Fruit fly (Drosophila melanogaster) whole organism, embryonic: ENCODE measurements around the gene ZnT86D.

ENCODE experiments used
- CG10321 ChIP-seq: fragments of 200-800 bp; sonication (Bioruptor generic); IDR thresholded peaks from 2 replicates; pipeline ENCODE4 v1.3.6; 2022; ENCODE audit warnings: missing biosample characterization, missing genetic modification characterization
- CG10979 ChIP-seq: fragments of 200-800 bp; sonication (Bioruptor generic); optimal IDR thresholded peaks from 2 replicates; lab custom pipeline; 2018; ENCODE audit warnings: missing biosample characterization, mild to moderate bottlenecking, missing genetic modification characterization, moderate library complexity
- CG14710 ChIP-seq: fragments of 200-800 bp; sonication (Bioruptor generic); optimal IDR thresholded peaks from 3 replicates; lab custom pipeline; 2019; ENCODE audit warnings: missing biosample characterization, mild to moderate bottlenecking, missing genetic modification characterization, moderate library complexity
- CG15514 ChIP-seq: fragments of 200-800 bp; sonication (Bioruptor generic); optimal IDR thresholded peaks from 3 replicates; lab custom pipeline; 2017; ENCODE audit warnings: missing biosample characterization, missing genetic modification characterization, mild to moderate bottlenecking, moderate library complexity, missing genetic modification reagents
- CG17361 ChIP-seq: fragments of 200-800 bp; sonication (Bioruptor generic); IDR thresholded peaks from 3 replicates; pipeline ENCODE4 v1.3.6; 2022; ENCODE audit warnings: missing biosample characterization, missing genetic modification characterization
- CG17568 ChIP-seq: fragments of 200-800 bp; sonication (Bioruptor generic); optimal IDR thresholded peaks from 2 replicates; lab custom pipeline; 2018; ENCODE audit warnings: missing biosample characterization, mild to moderate bottlenecking, missing genetic modification characterization, moderate library complexity
- CG17829 ChIP-seq: fragments of 200-800 bp; optimal IDR thresholded peaks from 2 replicates; lab custom pipeline; 2019; ENCODE audit warnings: missing biosample characterization, mild to moderate bottlenecking, missing genetic modification characterization, moderate library complexity
- CG2202 ChIP-seq: fragments of 200-800 bp; sonication (Bioruptor generic); optimal IDR thresholded peaks from 2 replicates; lab custom pipeline; 2018; ENCODE audit warnings: missing biosample characterization, mild to moderate bottlenecking, missing genetic modification characterization
- CG2678 ChIP-seq: fragments of 200-800 bp; sonication (Bioruptor generic); optimal IDR thresholded peaks from 3 replicates; lab custom pipeline; 2019; ENCODE audit warnings: missing biosample characterization, mild to moderate bottlenecking, missing genetic modification characterization, moderate library complexity
- CG34376 ChIP-seq: fragments of 200-800 bp; sonication (Bioruptor generic); optimal IDR thresholded peaks from 2 replicates; lab custom pipeline; 2018; ENCODE audit warnings: missing biosample characterization, mild to moderate bottlenecking, missing genetic modification characterization
- CG3995 ChIP-seq: fragments of 200-800 bp; sonication (Bioruptor generic); optimal IDR thresholded peaks from 3 replicates; lab custom pipeline; 2016; ENCODE audit warnings: missing biosample characterization, missing genetic modification characterization
- CG4820 ChIP-seq: fragments of 200-800 bp; sonication (Bioruptor generic); optimal IDR thresholded peaks from 3 replicates; lab custom pipeline; 2016; ENCODE audit warnings: missing biosample characterization, missing genetic modification characterization
- CG7271 ChIP-seq: fragments of 200-800 bp; sonication (Bioruptor generic); optimal IDR thresholded peaks from 2 replicates; lab custom pipeline; 2018; ENCODE audit warnings: missing biosample characterization, mild to moderate bottlenecking, missing genetic modification characterization, moderate library complexity
- CG8924 ChIP-seq: fragments of 200-800 bp; optimal IDR thresholded peaks from 3 replicates; lab custom pipeline; 2019; ENCODE audit warnings: missing biosample characterization, mild to moderate bottlenecking, missing genetic modification characterization, moderate library complexity
- CG8944 ChIP-seq: fragments of 200-800 bp; sonication (Bioruptor generic); optimal IDR thresholded peaks from 3 replicates; lab custom pipeline; 2016; ENCODE audit warnings: missing biosample characterization, missing genetic modification characterization
- CG9817 ChIP-seq: fragments of 200-800 bp; sonication (Bioruptor generic); optimal IDR thresholded peaks from 2 replicates; lab custom pipeline; 2018; ENCODE audit warnings: missing biosample characterization, mild to moderate bottlenecking, missing genetic modification characterization, moderate library complexity
- CG9932 ChIP-seq: fragments of 200-800 bp; sonication (Bioruptor generic); IDR thresholded peaks from 2 replicates; pipeline ENCODE4 v1.3.6; 2022; ENCODE audit warnings: missing biosample characterization, missing genetic modification characterization
- Dbx ChIP-seq: fragments of 200-800 bp; sonication (Bioruptor generic); IDR thresholded peaks from 3 replicates; pipeline ENCODE4 v1.3.6; 2022; ENCODE audit warnings: missing biosample characterization, missing genetic modification characterization
- E2f1 ChIP-seq: fragments of 200-800 bp; sonication (Bioruptor generic); IDR thresholded peaks from 2 replicates; pipeline ENCODE4 v1.3.6; 2022; ENCODE audit warnings: missing biosample characterization, missing genetic modification characterization
- Fer1 ChIP-seq: fragments of 200-800 bp; sonication (Bioruptor generic); optimal IDR thresholded peaks from 2 replicates; lab custom pipeline; 2017; ENCODE audit warnings: missing biosample characterization, mild to moderate bottlenecking, missing genetic modification characterization
- Hand ChIP-seq: fragments of 200-800 bp; sonication (Bioruptor generic); optimal IDR thresholded peaks from 2 replicates; lab custom pipeline; 2017; ENCODE audit warnings: mild to moderate bottlenecking, missing biosample characterization, missing genetic modification reagents, missing genetic modification characterization
- HmgZ ChIP-seq: fragments of 200-800 bp; sonication (Bioruptor generic); optimal IDR thresholded peaks from 2 replicates; lab custom pipeline; 2018; ENCODE audit warnings: missing biosample characterization, mild to moderate bottlenecking, missing genetic modification characterization
- Hr3 ChIP-seq: fragments of 200-800 bp; sonication (Bioruptor generic); optimal IDR thresholded peaks from 3 replicates; lab custom pipeline; 2016; ENCODE audit warnings: missing biosample characterization, missing genetic modification characterization
- Lim3 ChIP-seq: fragments of 200-800 bp; sonication (Bioruptor generic); IDR thresholded peaks from 2 replicates; pipeline ENCODE4 v1.3.6; 2022; ENCODE audit warnings: missing biosample characterization, missing genetic modification characterization
- Med ChIP-seq: fragments of 200-800 bp; sonication (Bioruptor generic); peaks from one replicate; lab custom pipeline; 2016; ENCODE audit warnings: missing biosample characterization, missing genetic modification characterization, mild to moderate bottlenecking, inconsistent platforms, moderate library complexity
- Mes4 ChIP-seq: fragments of 200-800 bp; sonication (Bioruptor generic); optimal IDR thresholded peaks from 2 replicates; lab custom pipeline; 2016; ENCODE audit warnings: missing biosample characterization, missing genetic modification characterization
- Nf-YA ChIP-seq: fragments of 200-800 bp; sonication (Bioruptor generic); IDR thresholded peaks from 2 replicates; pipeline ENCODE4 v1.3.6; 2022; ENCODE audit warnings: missing biosample characterization, missing genetic modification characterization
- Oli ChIP-seq: fragments of 200-800 bp; sonication (Bioruptor generic); optimal IDR thresholded peaks from 2 replicates; lab custom pipeline; 2018; ENCODE audit warnings: missing biosample characterization, mild to moderate bottlenecking, missing genetic modification characterization, moderate library complexity
- Sox100B ChIP-seq: fragments of 200-800 bp; sonication (Bioruptor generic); optimal IDR thresholded peaks from 3 replicates; lab custom pipeline; 2018; ENCODE audit warnings: missing biosample characterization, mild to moderate bottlenecking, missing genetic modification characterization
- ap ChIP-seq: fragments of 200-800 bp; sonication (Bioruptor generic); IDR thresholded peaks from 2 replicates; pipeline ENCODE4 v1.3.6; 2022; ENCODE audit warnings: missing biosample characterization, missing genetic modification characterization
- croc ChIP-seq: fragments of 200-800 bp; sonication (Bioruptor generic); conservative IDR thresholded peaks from 3 replicates; pipeline ENCODE4 v1.3.6; 2022; ENCODE audit warnings: missing biosample characterization, missing genetic modification characterization
- dpn ChIP-seq, 2 experiments: fragments of 200-800 bp; sonication (Bioruptor generic); optimal IDR thresholded peaks; 3 replicates each; lab custom pipeline; 2016; ENCODE audit warnings: missing biosample characterization in 2 of 2, missing genetic modification characterization in 2 of 2
- eyg ChIP-seq: fragments of 200-800 bp; sonication (Bioruptor generic); optimal IDR thresholded peaks from 3 replicates; lab custom pipeline; 2016; ENCODE audit warnings: missing biosample characterization, missing genetic modification characterization
- gem ChIP-seq: fragments of 200-800 bp; sonication (Bioruptor generic); optimal IDR thresholded peaks from 2 replicates; lab custom pipeline; 2019; ENCODE audit warnings: missing biosample characterization, mild to moderate bottlenecking, missing genetic modification characterization, moderate library complexity
- ham ChIP-seq: fragments of 200-800 bp; sonication (Bioruptor generic); IDR thresholded peaks from 2 replicates; pipeline ENCODE4 v1.3.6; 2022; ENCODE audit warnings: missing biosample characterization, missing genetic modification characterization
- ind ChIP-seq: fragments of 200-800 bp; sonication (Bioruptor generic); optimal IDR thresholded peaks from 3 replicates; lab custom pipeline; 2016; ENCODE audit warnings: missing biosample characterization, missing genetic modification characterization
- inv ChIP-seq: fragments of 200-800 bp; sonication (Bioruptor generic); IDR thresholded peaks from 2 replicates; pipeline ENCODE4 v1.3.6; 2022; ENCODE audit warnings: missing biosample characterization, missing genetic modification characterization; ENCODE audit not compliant: partially characterized antibody
- jumu ChIP-seq: fragments of 200-800 bp; sonication (Bioruptor generic); optimal IDR thresholded peaks from 3 replicates; lab custom pipeline; 2016; ENCODE audit warnings: missing biosample characterization, missing genetic modification characterization
- kay ChIP-seq: fragments of 200-800 bp; sonication (Bioruptor generic); optimal IDR thresholded peaks from 2 replicates; lab custom pipeline; 2016; ENCODE audit warnings: missing biosample characterization, missing genetic modification characterization
- ken ChIP-seq: fragments of 200-800 bp; sonication (Bioruptor generic); IDR thresholded peaks from 3 replicates; pipeline ENCODE4 v1.3.6; 2022; ENCODE audit warnings: missing biosample characterization, missing genetic modification characterization
- lab ChIP-seq: fragments of 200-800 bp; sonication (Bioruptor generic); optimal IDR thresholded peaks from 3 replicates; lab custom pipeline; 2017; ENCODE audit warnings: missing biosample characterization, missing genetic modification characterization, mild to moderate bottlenecking, moderate library complexity, missing genetic modification reagents
- lbe ChIP-seq: fragments of 200-800 bp; sonication (Bioruptor generic); optimal IDR thresholded peaks from 2 replicates; lab custom pipeline; 2016; ENCODE audit warnings: missing biosample characterization, mild to moderate bottlenecking, missing genetic modification characterization
- lilli ChIP-seq: fragments of 200-800 bp; sonication (Bioruptor generic); optimal IDR thresholded peaks from 3 replicates; lab custom pipeline; 2016; ENCODE audit warnings: missing biosample characterization, missing genetic modification characterization
- nmo ChIP-seq: fragments of 200-800 bp; sonication (Bioruptor generic); optimal IDR thresholded peaks from 2 replicates; lab custom pipeline; 2018; ENCODE audit warnings: missing biosample characterization, mild to moderate bottlenecking, missing genetic modification characterization, moderate library complexity
- peb ChIP-seq: fragments of 200-800 bp; sonication (Bioruptor generic); IDR thresholded peaks from 2 replicates; pipeline ENCODE4 v1.3.6; 2022; ENCODE audit warnings: missing biosample characterization, missing genetic modification characterization
- pfk ChIP-seq: fragments of 200-800 bp; sonication (Bioruptor generic); optimal IDR thresholded peaks from 2 replicates; lab custom pipeline; 2018; ENCODE audit warnings: missing biosample characterization, mild to moderate bottlenecking, missing genetic modification characterization, moderate library complexity
- row ChIP-seq: fragments of 200-800 bp; sonication (Bioruptor generic); IDR thresholded peaks from 3 replicates; pipeline ENCODE4 v1.3.6; 2022; ENCODE audit warnings: missing biosample characterization, missing genetic modification characterization
- sisA ChIP-seq: fragments of 200-800 bp; sonication (Bioruptor generic); IDR thresholded peaks from 2 replicates; pipeline ENCODE4 v1.3.6; 2022; ENCODE audit warnings: missing biosample characterization, missing genetic modification characterization
- tgo ChIP-seq: fragments of 200-800 bp; sonication (Bioruptor generic); IDR thresholded peaks from 3 replicates; pipeline ENCODE4 v1.3.6; 2022; ENCODE audit warnings: missing biosample characterization, missing genetic modification characterization
- vvl ChIP-seq: fragments of 200-800 bp; sonication (Bioruptor generic); IDR thresholded peaks from 2 replicates; pipeline ENCODE4 v1.3.6; 2022; ENCODE audit warnings: missing biosample characterization, missing genetic modification characterization

ZnT86D gene

DNA sequence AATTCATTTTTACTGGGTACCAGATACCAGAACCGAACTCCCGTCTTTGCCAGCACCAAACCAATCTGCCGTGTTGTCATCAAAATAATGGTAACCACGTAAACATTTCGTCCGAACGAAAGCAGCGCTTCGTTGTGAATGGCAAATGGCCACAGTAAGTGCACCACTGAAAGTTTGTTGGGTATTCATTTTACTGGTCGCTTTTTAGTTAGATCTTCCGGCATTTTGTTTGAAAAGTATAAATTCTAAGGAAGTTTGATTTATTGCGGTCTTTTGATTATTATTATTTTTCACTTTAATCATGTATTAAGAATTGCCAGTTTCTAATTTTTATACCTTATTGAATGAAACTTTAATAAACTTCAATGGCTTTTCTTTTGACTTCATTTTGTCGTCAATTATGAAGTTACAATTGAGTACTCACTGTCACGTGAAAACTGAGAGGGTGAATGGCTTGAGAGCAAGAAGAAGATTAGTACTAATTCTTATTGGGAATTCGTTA is at the start of gene ZnT86D (continued):
- TF ChIP-seq ap (no peak), CG34376 (GFP tag; lab: Kevin White, UChicago) (peak; percentile 67), CG2678 (tag; lab: Kevin White, UChicago) (peak; percentile 83), CG7271 (tag; lab: Kevin White, UChicago) (no peak), CG14710 (tag; lab: Kevin White, UChicago) (peak; percentile 86), Fer1 (GFP tag; lab: Kevin White, UChicago) (peak; percentile 67), jumu (GFP tag; lab: Kevin White, UChicago) (peak; percentile 53), Lim3 (no peak), Hand (GFP tag; lab: Kevin White, UChicago) (peak; percentile 15), inv (GFP tag; lab: Robert Waterston, UW) (no peak), gem (tag; lab: Kevin White, UChicago) (peak; percentile 78), CG17829 (tag; lab: Kevin White, UChicago) (peak; percentile 62), CG4820 (peak; percentile 77), CG2202 (tag; lab: Kevin White, UChicago) (no peak), vvl (GFP tag; lab: Robert Waterston, UW) (peak; percentile 24; the same call in 1 of the 2 replicates), kay (GFP tag; lab: Kevin White, UChicago) (peak; percentile 40), CG9817 (tag; lab: Kevin White, UChicago) (peak; percentile 64), CG17361 (GFP tag; lab: Robert Waterston, UW) (peak; percentile 84), CG9932 (GFP tag; lab: Robert Waterston, UW) (peak; percentile 77), CG10979 (peak; percentile 48), nmo (GFP tag; lab: Kevin White, UChicago) (peak; percentile 67), peb (GFP tag; lab: Robert Waterston, UW) (no peak), CG15514 (GFP tag; lab: Kevin White, UChicago) (peak; percentile 61), lbe (GFP tag; lab: Kevin White, UChicago) (peak; percentile 11), CG17568 (GFP tag; lab: Kevin White, UChicago) (peak; percentile 58), pfk (GFP tag; lab: Kevin White, UChicago) (peak; percentile 31), CG8944 (peak; percentile 4), HmgZ (tag; lab: Kevin White, UChicago) (peak; percentile 74), lilli (GFP tag; lab: Kevin White, UChicago) (peak; percentile 63), Med (peak; percentile 95), CG8924 (tag; lab: Kevin White, UChicago) (peak; percentile 69), sisA (GFP tag; lab: Robert Waterston, UW) (peak; percentile 35; the same call in 1 of the 2 replicates), ham (GFP tag; lab: Robert Waterston, UW) (no peak), ken (0 out of 3 replicates have a peak, but pooled peaks have one; percentile 4), Mes4 (GFP tag; lab: Kevin White, UChicago) (peak; percentile 26), dpn (GFP tag; optimal IDR thresholded peaks at IDR 0.05; lab: Kevin White, UChicago) (peak; percentile 44 to 47), row (peak; percentile 98), E2f1 (GFP tag; lab: Robert Waterston, UW) (peak; percentile 30; the same call in 1 of the 2 replicates), eyg (peak; percentile 27), croc (GFP tag; lab: Robert Waterston, UW) (0 out of 3 replicates have a peak, but pooled peaks have one; percentile 33), Nf-YA (GFP tag; lab: Robert Waterston, UW) (no peak), CG3995 (GFP tag; lab: Kevin White, UChicago) (peak; percentile 75), CG10321 (GFP tag; lab: Robert Waterston, UW) (peak; percentile 80), Dbx (GFP tag; lab: Robert Waterston, UW) (peak; percentile 58; the same call in 2 of the 3 replicates), tgo (GFP tag; lab: Robert Waterston, UW) (peak; percentile 23; the same call in 1 of the 3 replicates), ind (peak; percentile 59), lab (GFP tag; lab: Kevin White, UChicago) (peak; percentile 71), Sox100B (GFP tag; lab: Kevin White, UChicago) (peak; percentile 72), Oli (tag; lab: Kevin White, UChicago) (peak; percentile 44), Hr3 (peak; percentile 63)
